Fruit fly (Drosophila melanogaster): Measurements from ENCODE around the gene CG34001.

dm6 chr3L:10667341-10667740, 36.5 kb downstream of the CG34001 start:
- TF ChIP-seq CTCF (optimal IDR thresholded peaks at IDR 0.05) (no peak), CG8478 (optimal IDR thresholded peaks at IDR 0.05) (no peak)
